Worm (Caenorhabditis elegans): ENCODE data around the gene K07B1.4.

K07B1.4 gene

ce11 chrV:9336462-9336861 is 7.7 kb downstream of the K07B1.4 start, which contains the start of gene coq-6:
TSS of gene coq-6 (plus strand) at chrV:9336762.
- peak; percentile 69 for TF ChIP-seq aha-1 (tag)
- no peak for TF ChIP-seq ZK337.2 (GFP tag; IDR thresholded peaks at IDR 0.05)

ce11 chrV:9338452-9338851 is 9.7 kb downstream of the K07B1.4 start:
- TF ChIP-seq lin-29 (GFP tag; IDR thresholded peaks at IDR 0.05) (0 out of 2 replicates have a peak, but pooled peaks have one; percentile 22), vab-7 (GFP tag; IDR thresholded peaks at IDR 0.05) (no peak), mxl-3 (GFP tag; optimal IDR thresholded peaks at IDR 0.05) (no peak), ces-1 (GFP tag; optimal IDR thresholded peaks at IDR 0.05) (no peak), php-3 (GFP tag; IDR thresholded peaks at IDR 0.05) (no peak), pqm-1 (tag; optimal IDR thresholded peaks at IDR 0.05) (no peak), mdt-29 (GFP tag; IDR thresholded peaks at IDR 0.05) (no peak), nhr-11 (tag; optimal IDR thresholded peaks at IDR 0.05) (no peak), F10B5.3 (tag; optimal IDR thresholded peaks at IDR 0.05) (no peak), madf-5 (GFP tag; IDR thresholded peaks at IDR 0.05) (no peak), nhr-102 (tag; optimal IDR thresholded peaks at IDR 0.05) (peak; percentile 59), lir-3 (tag; optimal IDR thresholded peaks at IDR 0.05) (no peak), lim-7 (GFP tag; IDR thresholded peaks at IDR 0.05) (no peak), daf-16 (GFP tag; optimal IDR thresholded peaks at IDR 0.05) (no peak), daf-16 (tag; optimal IDR thresholded peaks at IDR 0.05) (peak; percentile 29), lsy-2 (tag; optimal IDR thresholded peaks at IDR 0.05) (peak in 1 of 2 experiments; percentile 41), duxl-1 (tag; optimal IDR thresholded peaks at IDR 0.05; ENCODE audit: poor library complexity) (peak; percentile 71), pha-4 (GFP tag; IDR thresholded peaks at IDR 0.05) (no peak), pha-4 (tag; optimal IDR thresholded peaks at IDR 0.05) (no peak), hlh-11 (tag; optimal IDR thresholded peaks at IDR 0.05) (peak; percentile 6), hlh-30 (tag; optimal IDR thresholded peaks at IDR 0.05; ENCODE audit: insufficient read depth) (no peak), tag-97 (GFP tag; IDR thresholded peaks at IDR 0.05) (no peak), dpl-1 (GFP tag; optimal IDR thresholded peaks at IDR 0.05) (no peak), egl-43 (GFP tag; IDR thresholded peaks at IDR 0.05) (peak; percentile 71), F49E8.2 (tag; optimal IDR thresholded peaks at IDR 0.05; ENCODE audit: borderline replicate concordance) (no peak), nhr-48 (tag; optimal IDR thresholded peaks at IDR 0.05) (no peak), aha-1 (tag) (peak; percentile 96), unc-62 (GFP tag; optimal IDR thresholded peaks at IDR 0.05 in 1 of 2) (no peak), unc-62 (tag; optimal IDR thresholded peaks at IDR 0.05) (no peak), nhr-6 (tag; optimal IDR thresholded peaks at IDR 0.05) (no peak), lin-39 (tag; optimal IDR thresholded peaks at IDR 0.05) (no peak), dmd-9 (GFP tag; IDR thresholded peaks at IDR 0.05) (0 out of 2 replicates have a peak, but pooled peaks have one; percentile 14), nhr-237 (tag; optimal IDR thresholded peaks at IDR 0.05) (no peak), mep-1 (tag; optimal IDR thresholded peaks at IDR 0.05) (peak; percentile 52), aly-2 (tag; optimal IDR thresholded peaks at IDR 0.05) (no peak), saeg-2 (GFP tag; IDR thresholded peaks at IDR 0.05) (no peak), dve-1 (tag; optimal IDR thresholded peaks at IDR 0.05; ENCODE audit: insufficient read depth) (no peak), ctbp-1 (GFP tag; IDR thresholded peaks at IDR 0.05) (no peak), T20F7.1 (GFP tag; optimal IDR thresholded peaks at IDR 0.05) (peak; percentile 23), tra-1 (GFP tag; IDR thresholded peaks at IDR 0.05) (no peak), ceh-20 (GFP tag; IDR thresholded peaks at IDR 0.05) (no peak), ztf-11 (tag; optimal IDR thresholded peaks at IDR 0.05) (no peak), daf-12 (tag; optimal IDR thresholded peaks at IDR 0.05) (no peak), egl-27 (tag; optimal IDR thresholded peaks at IDR 0.05) (no peak), snpc-4 (tag; optimal IDR thresholded peaks at IDR 0.05) (no peak), set-16 (GFP tag; IDR thresholded peaks at IDR 0.05) (no peak), nhr-42 (GFP tag; IDR thresholded peaks at IDR 0.05) (peak; percentile 73; the same call in 1 of the 2 replicates), snpc-1.2 (GFP tag; IDR thresholded peaks at IDR 0.05) (no peak; the same call in 1 of the 2 replicates), mes-2 (tag; optimal IDR thresholded peaks at IDR 0.05; ENCODE audit: poor library complexity, severe bottlenecking) (peak; percentile 64)
